Worm (Caenorhabditis elegans) whole organism, L3 larva: ENCODE results near the gene col-142.

ENCODE experiments used
- R02D3.7 ChIP-seq: fragments of 150-350 bp; optimal IDR thresholded peaks from 2 replicates; lab custom pipeline; 2014; ENCODE audit warnings: missing biosample characterization, missing genetic modification characterization
- ZK546.5 ChIP-seq: sonication (generic microtip); optimal IDR thresholded peaks from 2 replicates; lab custom pipeline; 2017; ENCODE audit warnings: missing biosample characterization, missing genetic modification characterization
- aly-2 ChIP-seq: fragments of 150-350 bp; optimal IDR thresholded peaks from 2 replicates; lab custom pipeline; 2014; ENCODE audit warnings: missing biosample characterization, missing genetic modification characterization
- ama-1 ChIP-seq: fragments of 150-350 bp; optimal IDR thresholded peaks from 2 replicates; lab custom pipeline; 2018
- ceh-16 ChIP-seq: sonication (generic microtip); optimal IDR thresholded peaks from 2 replicates; lab custom pipeline; 2017; ENCODE audit warnings: missing biosample characterization, missing genetic modification characterization
- ceh-28 ChIP-seq: fragments of 150-350 bp; optimal IDR thresholded peaks from 2 replicates; lab custom pipeline; 2014; ENCODE audit warnings: missing biosample characterization, missing genetic modification reagents, missing genetic modification characterization
- ceh-82 ChIP-seq: fragments of 150-350 bp; optimal IDR thresholded peaks from 2 replicates; lab custom pipeline; 2014; ENCODE audit warnings: missing biosample characterization, missing genetic modification characterization
- daf-12 ChIP-seq: fragments of 150-350 bp; optimal IDR thresholded peaks from 2 replicates; lab custom pipeline; 2014; ENCODE audit warnings: missing biosample characterization, missing genetic modification reagents, missing genetic modification characterization
- egl-27 ChIP-seq: sonication (generic microtip); optimal IDR thresholded peaks from 4 replicates; lab custom pipeline; 2017; ENCODE audit warnings: missing biosample characterization, missing genetic modification reagents, missing genetic modification characterization
- egl-5 ChIP-seq: fragments of 150-350 bp; optimal IDR thresholded peaks from 2 replicates; lab custom pipeline; 2017; ENCODE audit warnings: missing biosample characterization, missing genetic modification reagents, missing genetic modification characterization, inconsistent platforms
- elt-1 ChIP-seq: fragments of 150-350 bp; optimal IDR thresholded peaks from 2 replicates; lab custom pipeline; 2014; ENCODE audit warnings: missing biosample characterization, missing genetic modification characterization
- elt-2 ChIP-seq: sonication (generic microtip); optimal IDR thresholded peaks from 2 replicates; lab custom pipeline; 2016; ENCODE audit warnings: missing genetic modification reagents, mild to moderate bottlenecking, missing genetic modification characterization, missing compliant biosample characterization
- elt-3 ChIP-seq, 3 experiments: fragments of 150-350 bp in 1 of 3; sonication (generic microtip) in 2 of 3; optimal IDR thresholded peaks; 2 replicates in 2 of 3; 4 replicates in 1 of 3; lab custom pipeline; 2014 to 2017; ENCODE audit warnings: missing biosample characterization in 3 of 3, missing genetic modification characterization in 3 of 3
- eor-1 ChIP-seq, 2 experiments: fragments of 150-350 bp; optimal IDR thresholded peaks; 2 replicates each; lab custom pipeline; 2014 to 2018; ENCODE audit warnings: missing biosample characterization in 2 of 2, missing genetic modification characterization in 2 of 2
- fkh-10 ChIP-seq: sonication (generic microtip); optimal IDR thresholded peaks from 2 replicates; lab custom pipeline; 2017; ENCODE audit warnings: missing biosample characterization, missing genetic modification reagents, missing genetic modification characterization
- fkh-2 ChIP-seq: fragments of 150-350 bp; optimal IDR thresholded peaks from 2 replicates; lab custom pipeline; 2014; ENCODE audit warnings: missing biosample characterization, missing genetic modification reagents, missing genetic modification characterization
- hmg-11 ChIP-seq: sonication (generic microtip); optimal IDR thresholded peaks from 2 replicates; lab custom pipeline; 2016; ENCODE audit warnings: missing genetic modification characterization, missing compliant biosample characterization
- jun-1 ChIP-seq: fragments of 150-350 bp; optimal IDR thresholded peaks from 2 replicates; lab custom pipeline; 2014; ENCODE audit warnings: missing biosample characterization, missing genetic modification reagents, missing genetic modification characterization
- lin-15B ChIP-seq: fragments of 150-350 bp; optimal IDR thresholded peaks from 2 replicates; lab custom pipeline; 2014; ENCODE audit warnings: missing biosample characterization, missing genetic modification characterization
- lin-39 ChIP-seq: fragments of 150-350 bp; optimal IDR thresholded peaks from 2 replicates; lab custom pipeline; 2018; ENCODE audit warnings: missing biosample characterization, missing genetic modification reagents, missing genetic modification characterization
- lsy-12 ChIP-seq: sonication (generic microtip); optimal IDR thresholded peaks from 2 replicates; lab custom pipeline; 2016; ENCODE audit warnings: mild to moderate bottlenecking, missing genetic modification characterization, missing compliant biosample characterization
- mdl-1 ChIP-seq: fragments of 150-350 bp; optimal IDR thresholded peaks from 2 replicates; lab custom pipeline; 2014; ENCODE audit warnings: missing biosample characterization, missing genetic modification characterization
- nfya-1 ChIP-seq: sonication (generic microtip); optimal IDR thresholded peaks from 2 replicates; lab custom pipeline; 2017; ENCODE audit warnings: missing genetic modification characterization, mild to moderate bottlenecking, missing compliant biosample characterization, antibody characterized with exemption, moderate library complexity; ENCODE audit not compliant: insufficient read depth
- nhr-12 ChIP-seq: fragments of 150-350 bp; optimal IDR thresholded peaks from 2 replicates; lab custom pipeline; 2014; ENCODE audit warnings: missing biosample characterization, missing genetic modification characterization
- nhr-23 ChIP-seq: fragments of 150-350 bp; optimal IDR thresholded peaks from 2 replicates; lab custom pipeline; 2014; ENCODE audit warnings: missing biosample characterization, missing genetic modification reagents, missing genetic modification characterization
- nhr-25 ChIP-seq: sonication (generic microtip); optimal IDR thresholded peaks from 2 replicates; lab custom pipeline; 2017; ENCODE audit warnings: missing biosample characterization, missing genetic modification characterization
- nhr-28 ChIP-seq: fragments of 150-350 bp; optimal IDR thresholded peaks from 2 replicates; lab custom pipeline; 2014; ENCODE audit warnings: missing biosample characterization, missing genetic modification characterization
- nhr-76 ChIP-seq: fragments of 150-350 bp; sonication (generic microtip); optimal IDR thresholded peaks from 5 replicates; lab custom pipeline; 2014; ENCODE audit warnings: missing biosample characterization, missing genetic modification characterization
- nhr-77 ChIP-seq: fragments of 150-350 bp; optimal IDR thresholded peaks from 2 replicates; lab custom pipeline; 2014; ENCODE audit warnings: missing biosample characterization, missing genetic modification characterization
- pha-4 ChIP-seq: fragments of 150-350 bp; optimal IDR thresholded peaks from 2 replicates; lab custom pipeline; 2014; ENCODE audit warnings: missing biosample characterization, missing genetic modification reagents, missing genetic modification characterization
- pqm-1 ChIP-seq: fragments of 150-350 bp; optimal IDR thresholded peaks from 2 replicates; lab custom pipeline; 2017; ENCODE audit warnings: missing biosample characterization, missing genetic modification characterization, inconsistent platforms
- sea-2 ChIP-seq: fragments of 150-350 bp; sonication (generic microtip); optimal IDR thresholded peaks from 4 replicates; lab custom pipeline; 2014; ENCODE audit warnings: missing biosample characterization, missing genetic modification reagents, missing genetic modification characterization
- skn-1 ChIP-seq: fragments of 150-350 bp; optimal IDR thresholded peaks from 2 replicates; lab custom pipeline; 2014; ENCODE audit warnings: missing biosample characterization, missing genetic modification characterization
- snpc-4 ChIP-seq: fragments of 150-350 bp; optimal IDR thresholded peaks from 2 replicates; lab custom pipeline; 2014; ENCODE audit warnings: missing biosample characterization, missing genetic modification characterization
- tbx-2 ChIP-seq: sonication (generic microtip); optimal IDR thresholded peaks from 2 replicates; lab custom pipeline; 2016; ENCODE audit warnings: mild to moderate bottlenecking, missing genetic modification characterization, missing compliant biosample characterization
- unc-39 ChIP-seq: sonication (generic microtip); optimal IDR thresholded peaks from 4 replicates; lab custom pipeline; 2017; ENCODE audit warnings: missing biosample characterization, missing genetic modification characterization
- unc-62 ChIP-seq: fragments of 150-350 bp; sonication (generic microtip); optimal IDR thresholded peaks from 4 replicates; lab custom pipeline; 2014; ENCODE audit warnings: missing biosample characterization, missing genetic modification reagents, missing genetic modification characterization
- zag-1 ChIP-seq: fragments of 150-350 bp; optimal IDR thresholded peaks from 2 replicates; lab custom pipeline; 2014; ENCODE audit warnings: missing biosample characterization, missing genetic modification characterization
- ztf-11 ChIP-seq: fragments of 150-350 bp; optimal IDR thresholded peaks from 2 replicates; lab custom pipeline; 2014; ENCODE audit warnings: missing biosample characterization, missing genetic modification characterization

col-142 gene

DNA sequence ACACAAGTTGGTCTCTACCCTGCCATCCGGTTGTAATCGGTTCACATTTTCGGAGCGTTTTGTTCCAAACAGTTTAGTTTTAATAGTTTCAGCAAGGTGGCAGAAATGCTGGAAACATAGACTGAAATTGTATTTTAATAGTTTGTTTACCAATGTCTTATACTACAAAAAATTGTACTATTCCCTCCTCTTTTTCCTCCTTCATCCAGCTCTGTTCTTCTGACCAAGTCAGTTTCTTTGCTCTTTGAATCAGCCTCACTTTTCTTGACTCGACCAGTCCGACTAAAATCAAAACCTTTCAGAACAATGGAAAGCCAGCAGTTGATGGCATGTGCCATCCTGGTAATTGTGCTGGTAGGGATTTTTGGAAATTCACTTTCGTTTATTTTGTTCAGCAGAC, 39.0 kb downstream of the col-142 start, which contains the start of gene frpr-18:
Gene frpr-18 (plus strand): TSS at position 301 of the 400 bp plus-strand sequence.
- no peak for TF ChIP-seq elt-2
- TF ChIP-seq nhr-12 (tag; lab: Kevin White, UChicago): no peak
- no peak for TF ChIP-seq R02D3.7 (tag; lab: Kevin White, UChicago)
- no peak for TF ChIP-seq skn-1 (tag; lab: Kevin White, UChicago)
- no peak for TF ChIP-seq eor-1 (tag; optimal IDR thresholded peaks at IDR 0.05; lab: Kevin White, UChicago)
- no peak for TF ChIP-seq zag-1 (tag; lab: Kevin White, UChicago)
- no peak for TF ChIP-seq lin-15B (tag; lab: Kevin White, UChicago)
- TF ChIP-seq nhr-28 (tag; lab: Kevin White, UChicago): no peak
- TF ChIP-seq daf-12 (tag; lab: Kevin White, UChicago): no peak
- TF ChIP-seq ceh-82 (tag; lab: Kevin White, UChicago): no peak
- TF ChIP-seq nhr-77: no peak

- TF ChIP-seq pha-4 (tag; lab: Kevin White, UChicago): peak; percentile 35
- no peak for TF ChIP-seq aly-2 (tag; lab: Kevin White, UChicago)
Observed at ce11 chrV:6874735-6875134, 43.8 kb downstream of the col-142 start.

ce11 chrV:6875795-6876194, 44.8 kb downstream of the col-142 start:
- peak; percentile 7 for TF ChIP-seq hmg-11 (tag; lab: Kevin White, UChicago)
- no peak for TF ChIP-seq nfya-1

DNA sequence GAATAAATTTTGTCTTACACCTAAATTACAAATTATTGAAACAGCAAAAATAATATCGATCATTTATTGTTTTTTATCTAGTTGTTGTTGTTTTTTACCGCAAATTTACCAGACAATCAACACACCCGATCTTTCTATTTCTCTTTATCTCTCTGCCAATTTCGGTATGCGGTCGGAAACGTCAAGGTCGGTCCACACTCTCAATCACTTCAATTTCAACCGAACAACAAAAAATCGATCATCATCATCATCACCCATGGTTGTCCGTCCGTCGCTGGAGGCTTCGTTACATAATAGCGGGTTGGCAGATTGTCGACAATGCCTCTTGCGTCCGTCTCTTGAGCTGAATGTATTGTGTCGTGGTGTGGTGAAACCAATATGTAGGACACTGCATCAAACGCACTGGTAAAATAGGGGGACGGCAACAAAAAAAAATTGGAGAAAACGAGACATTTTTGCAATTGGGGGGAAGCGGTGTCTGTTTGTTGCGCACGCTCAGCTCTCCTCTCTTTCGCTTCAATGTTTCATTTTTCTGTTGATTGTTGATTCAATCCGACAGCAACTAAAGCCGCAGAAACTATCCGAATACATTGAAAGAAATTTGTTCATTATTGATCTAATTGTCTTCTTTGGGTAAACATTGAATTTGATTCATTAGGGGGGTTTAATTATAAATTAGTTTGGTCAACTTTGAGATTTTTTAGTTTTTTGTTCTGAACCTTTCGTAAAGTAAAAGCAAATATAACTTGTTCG, 46.0 kb downstream of the col-142 start:
- no peak for TF ChIP-seq aly-2 (tag; lab: Kevin White, UChicago)
- peak; percentile 21 for TF ChIP-seq unc-62
- TF ChIP-seq mdl-1 (tag; lab: Kevin White, UChicago): no peak
- no peak for TF ChIP-seq unc-39 (tag; lab: Kevin White, UChicago)
- no peak for TF ChIP-seq ZK546.5 (tag; lab: Kevin White, UChicago)
- TF ChIP-seq egl-27: peak; percentile 1
- TF ChIP-seq elt-1 (tag; lab: Kevin White, UChicago): peak; percentile 55
- TF ChIP-seq lin-15B (tag; lab: Kevin White, UChicago): no peak
- TF ChIP-seq eor-1 (tag; optimal IDR thresholded peaks at IDR 0.05; lab: Kevin White, UChicago): no peak
- TF ChIP-seq nhr-23 (tag; lab: Kevin White, UChicago): no peak
- TF ChIP-seq lin-39 (tag; lab: Kevin White, UChicago): peak; percentile 10
- TF ChIP-seq ama-1 (lab: Kevin White, UChicago): no peak
- no peak for TF ChIP-seq ceh-82 (tag; lab: Kevin White, UChicago)
- TF ChIP-seq snpc-4 (tag; lab: Kevin White, UChicago): no peak
- TF ChIP-seq hmg-11 (tag; lab: Kevin White, UChicago): peak; percentile 25
- peak; percentile 39 for TF ChIP-seq ceh-28 (tag; lab: Kevin White, UChicago)
- peak; percentile 86 for TF ChIP-seq pha-4 (tag; lab: Kevin White, UChicago)
- TF ChIP-seq nhr-25 (tag; lab: Kevin White, UChicago): peak; percentile 67

DNA sequence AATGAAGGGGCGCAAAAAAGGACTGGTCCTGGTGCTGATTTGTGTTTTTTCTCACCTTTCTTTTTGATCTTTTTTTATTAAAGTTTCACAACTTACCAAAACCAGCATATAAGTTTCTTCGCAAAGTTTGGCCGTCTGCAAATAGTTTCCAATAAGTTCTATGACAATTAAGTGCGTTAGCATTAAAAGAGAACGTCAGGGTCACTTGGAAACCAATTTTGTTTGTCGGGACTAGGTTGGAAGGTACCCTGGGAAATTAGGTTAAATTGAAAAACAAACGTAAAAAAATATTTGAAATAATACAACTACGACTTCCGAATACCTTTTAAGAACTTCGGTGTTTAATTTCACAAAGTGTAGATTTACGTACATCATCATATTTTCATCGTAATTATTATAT, 47.6 kb downstream of the col-142 start:
- TF ChIP-seq fkh-10 (GFP tag; lab: Kevin White, UChicago) (no peak), eor-1 (tag; optimal IDR thresholded peaks at IDR 0.05; lab: Kevin White, UChicago) (no peak), pqm-1 (tag; lab: Kevin White, UChicago) (no peak), nhr-77 (no peak), elt-3 (tag; optimal IDR thresholded peaks at IDR 0.05; lab: Kevin White, UChicago) (no peak), nhr-76 (tag; lab: Kevin White, UChicago) (no peak), ceh-28 (tag; lab: Kevin White, UChicago) (no peak)

DNA sequence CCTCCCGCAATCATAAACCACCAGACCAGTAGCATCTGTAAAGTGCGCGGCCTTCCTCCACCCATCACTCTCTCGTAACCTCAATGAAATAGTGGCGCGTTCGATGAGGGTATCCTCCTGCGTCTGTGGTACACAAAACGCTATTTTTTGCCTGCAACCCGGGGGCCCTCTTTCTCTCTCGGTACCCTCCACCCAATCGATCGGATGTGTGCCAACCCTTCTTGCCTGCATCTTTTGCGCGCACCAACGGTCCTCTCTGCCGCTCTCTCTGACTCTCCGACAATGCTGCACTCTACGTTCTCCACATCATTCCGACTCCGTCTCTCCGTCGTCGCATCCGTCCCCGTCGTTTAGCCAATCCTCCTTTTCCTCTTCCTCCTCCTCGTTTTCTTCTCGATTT, 48.5 kb downstream of the col-142 start:
- TF ChIP-seq egl-27 (no peak), mdl-1 (tag; lab: Kevin White, UChicago) (peak; percentile 10), lsy-12 (tag; lab: Kevin White, UChicago) (peak; percentile 41), tbx-2 (tag; lab: Kevin White, UChicago) (peak; percentile 75), nhr-25 (tag; lab: Kevin White, UChicago) (peak; percentile 44), fkh-2 (no peak), skn-1 (tag; lab: Kevin White, UChicago) (peak; percentile 22), ceh-28 (tag; lab: Kevin White, UChicago) (peak; percentile 87), pha-4 (tag; lab: Kevin White, UChicago) (peak; percentile 68), sea-2 (GFP tag; lab: Kevin White, UChicago) (peak; percentile 82), ceh-16 (no peak), hmg-11 (tag; lab: Kevin White, UChicago) (peak; percentile 93), eor-1 (tag; optimal IDR thresholded peaks at IDR 0.05; lab: Kevin White, UChicago) (no peak), snpc-4 (tag; lab: Kevin White, UChicago) (peak; percentile 32), lin-39 (tag; lab: Kevin White, UChicago) (peak; percentile 83), egl-5 (tag; lab: Kevin White, UChicago) (peak; percentile 53), unc-62 (no peak), ceh-82 (tag; lab: Kevin White, UChicago) (peak; percentile 21), nfya-1 (peak; percentile 88), ztf-11 (no peak), lin-15B (tag; lab: Kevin White, UChicago) (peak; percentile 52), jun-1 (tag; lab: Kevin White, UChicago) (peak; percentile 29)
